Worm (Caenorhabditis elegans): ENCODE results near the gene mig-22.

The mig-22 gene

ce11 chrIII:8767292-8767829 lies at the start of gene mig-22:
TSS of gene mig-22 (minus strand) at chrIII:8767342.
- peak; percentile 88 for TF ChIP-seq nhr-2 (tag; optimal IDR thresholded peaks at IDR 0.05)
- TF ChIP-seq zip-8 (tag; optimal IDR thresholded peaks at IDR 0.05): no peak
- no peak for TF ChIP-seq mab-5 (tag; optimal IDR thresholded peaks at IDR 0.05)

- TF ChIP-seq unc-62 (GFP tag; optimal IDR thresholded peaks at IDR 0.05) (peak; percentile 37), ceh-43 (GFP tag; optimal IDR thresholded peaks at IDR 0.05) (no peak), hlh-1 (tag; optimal IDR thresholded peaks at IDR 0.05) (peak; percentile 90), mls-2 (tag; optimal IDR thresholded peaks at IDR 0.05) (no peak), pha-4 (tag; optimal IDR thresholded peaks at IDR 0.05) (no peak), ceh-39 (tag; optimal IDR thresholded peaks at IDR 0.05) (no peak), nhr-12 (tag; optimal IDR thresholded peaks at IDR 0.05) (no peak), unc-120 (tag; optimal IDR thresholded peaks at IDR 0.05; ENCODE audit: poor library complexity, severe bottlenecking) (peak; percentile 74)
Observed at ce11 chrIII:8815699-8816098, 48.6 kb upstream of the mig-22 start.

- TF ChIP-seq lin-32 (GFP tag; optimal IDR thresholded peaks at IDR 0.05) (no peak), ces-1 (GFP tag; optimal IDR thresholded peaks at IDR 0.05) (peak; percentile 98), ham-2 (GFP tag; optimal IDR thresholded peaks at IDR 0.05) (no peak), zip-8 (tag; optimal IDR thresholded peaks at IDR 0.05) (peak; percentile 76), nhr-237 (tag; optimal IDR thresholded peaks at IDR 0.05) (no peak), ceh-43 (GFP tag; optimal IDR thresholded peaks at IDR 0.05) (no peak), mab-5 (tag; optimal IDR thresholded peaks at IDR 0.05) (no peak)
Observed at ce11 chrIII:8811111-8811510, 44.0 kb upstream of the mig-22 start.

ce11 chrIII:8809245-8809971 lies 42.3 kb upstream of the mig-22 start, which contains the start of gene prx-19:
TSS of gene prx-19 (minus strand) at chrIII:8809295.
- TF ChIP-seq drap-1 (GFP tag; optimal IDR thresholded peaks at IDR 0.05) (no peak), unc-62 (GFP tag; optimal IDR thresholded peaks at IDR 0.05) (no peak), ham-2 (GFP tag; optimal IDR thresholded peaks at IDR 0.05) (no peak), pha-4 (tag; optimal IDR thresholded peaks at IDR 0.05) (peak; percentile 62), lsy-2 (tag; optimal IDR thresholded peaks at IDR 0.05) (peak; percentile 66), ces-1 (GFP tag; optimal IDR thresholded peaks at IDR 0.05) (peak; percentile 88), mep-1 (tag; optimal IDR thresholded peaks at IDR 0.05) (peak; percentile 77), hlh-1 (tag; optimal IDR thresholded peaks at IDR 0.05) (peak; percentile 98), nhr-237 (tag; optimal IDR thresholded peaks at IDR 0.05) (peak; percentile 63), blmp-1 (tag; optimal IDR thresholded peaks at IDR 0.05) (no peak)

ce11 chrIII:8807246-8807645 lies 40.1 kb upstream of the mig-22 start, which contains the start of gene F54F2.7:
TSS of gene F54F2.7 (minus strand) at chrIII:8807346.
- no peak for TF ChIP-seq snpc-4 (tag; optimal IDR thresholded peaks at IDR 0.05)
- no peak for TF ChIP-seq elt-1 (tag; optimal IDR thresholded peaks at IDR 0.05; ENCODE audit: borderline replicate concordance, insufficient read depth)
- TF ChIP-seq pha-4 (tag; optimal IDR thresholded peaks at IDR 0.05): no peak
- TF ChIP-seq nhr-76 (tag; optimal IDR thresholded peaks at IDR 0.05): no peak
- TF ChIP-seq zip-8 (tag; optimal IDR thresholded peaks at IDR 0.05): no peak
- no peak for TF ChIP-seq unc-39 (tag; optimal IDR thresholded peaks at IDR 0.05)
- no peak for TF ChIP-seq mls-2 (tag; optimal IDR thresholded peaks at IDR 0.05)
- TF ChIP-seq sptf-1 (tag; optimal IDR thresholded peaks at IDR 0.05): no peak
- TF ChIP-seq ceh-83 (GFP tag; optimal IDR thresholded peaks at IDR 0.05): no peak
- TF ChIP-seq cnd-1 (tag; optimal IDR thresholded peaks at IDR 0.05): no peak
- TF ChIP-seq lin-13 (tag; optimal IDR thresholded peaks at IDR 0.05): no peak
- no peak for TF ChIP-seq mep-1 (tag; optimal IDR thresholded peaks at IDR 0.05)
- TF ChIP-seq ceh-43 (GFP tag; optimal IDR thresholded peaks at IDR 0.05): no peak
- no peak for TF ChIP-seq unc-120 (tag; optimal IDR thresholded peaks at IDR 0.05; ENCODE audit: poor library complexity, severe bottlenecking)
- no peak for TF ChIP-seq nhr-237 (tag; optimal IDR thresholded peaks at IDR 0.05)
- no peak for TF ChIP-seq ceh-39 (tag; optimal IDR thresholded peaks at IDR 0.05)

- TF ChIP-seq nhr-76 (tag; optimal IDR thresholded peaks at IDR 0.05): no peak
- TF ChIP-seq ceh-83 (GFP tag; optimal IDR thresholded peaks at IDR 0.05): peak; percentile 43
Observed at ce11 chrIII:8805815-8806214, 38.7 kb upstream of the mig-22 start.

All from whole organism, mixed stage, embryonic.